Fruit fly (Drosophila melanogaster) whole organism, adult: Measurements from ENCODE around the gene Vha13.
A peak's percentile ranks its signal among the peaks of the same experiment; 100 is the strongest.

ENCODE experiments used
- CG11617 ChIP-seq: fragments of 200-800 bp; sonication (Bioruptor generic); optimal IDR thresholded peaks from 2 replicates; lab custom pipeline; 2017; ENCODE audit warnings: mild to moderate bottlenecking, missing biosample characterization, missing genetic modification reagents, missing genetic modification characterization
- CG12768 ChIP-seq: fragments of 200-800 bp; sonication (Bioruptor generic); optimal IDR thresholded peaks from 2 replicates; lab custom pipeline; 2017; ENCODE audit warnings: missing biosample characterization, missing genetic modification characterization, mild to moderate bottlenecking, moderate library complexity, missing genetic modification reagents
- CG14711 ChIP-seq: fragments of 200-800 bp; sonication (Bioruptor generic); optimal IDR thresholded peaks from 2 replicates; lab custom pipeline; 2018; ENCODE audit warnings: missing biosample characterization, mild to moderate bottlenecking, missing genetic modification characterization, moderate library complexity
- CG33017 ChIP-seq: fragments of 200-800 bp; sonication (Bioruptor generic); optimal IDR thresholded peaks from 2 replicates; lab custom pipeline; 2018; ENCODE audit warnings: missing biosample characterization, mild to moderate bottlenecking, missing genetic modification characterization, moderate library complexity
- CG5204 ChIP-seq: fragments of 200-800 bp; sonication (Bioruptor generic); optimal IDR thresholded peaks from 2 replicates; lab custom pipeline; 2016; ENCODE audit warnings: missing biosample characterization, missing genetic modification characterization
- CG7045 ChIP-seq: fragments of 200-800 bp; sonication (Bioruptor generic); optimal IDR thresholded peaks from 2 replicates; lab custom pipeline; 2017; ENCODE audit warnings: missing biosample characterization, mild to moderate bottlenecking, missing genetic modification characterization
- Clk ChIP-seq: fragments of 200-800 bp; sonication (Bioruptor generic); optimal IDR thresholded peaks from 2 replicates; lab custom pipeline; 2017; ENCODE audit warnings: missing biosample characterization, missing genetic modification characterization
- Crg-1 ChIP-seq: fragments of 200-800 bp; sonication (Bioruptor generic); optimal IDR thresholded peaks from 2 replicates; lab custom pipeline; 2016; ENCODE audit warnings: missing biosample characterization, missing genetic modification characterization
- Hr96 ChIP-seq: fragments of 200-800 bp; sonication (Bioruptor generic); optimal IDR thresholded peaks from 2 replicates; lab custom pipeline; 2016; ENCODE audit warnings: missing biosample characterization, missing genetic modification characterization
- Mnt ChIP-seq: fragments of 200-800 bp; sonication (Bioruptor generic); optimal IDR thresholded peaks from 2 replicates; lab custom pipeline; 2016; ENCODE audit warnings: missing biosample characterization, mild to moderate bottlenecking, missing genetic modification characterization
- cnc ChIP-seq, 2 experiments: fragments of >200 bp; optimal IDR thresholded peaks; 2 replicates each; lab custom pipeline; 2017
- kay ChIP-seq: fragments of 200-800 bp; sonication (Bioruptor generic); peaks from one replicate; lab custom pipeline; 2016; ENCODE audit warnings: missing biosample characterization, missing genetic modification characterization, borderline replicate concordance
- ovo ChIP-seq: fragments of 200-800 bp; sonication (Bioruptor generic); optimal IDR thresholded peaks from 2 replicates; lab custom pipeline; 2016; ENCODE audit warnings: missing biosample characterization, missing genetic modification characterization
- tj ChIP-seq: fragments of 200-800 bp; sonication (Bioruptor generic); optimal IDR thresholded peaks from 3 replicates; lab custom pipeline; 2017; ENCODE audit warnings: missing biosample characterization, mild to moderate bottlenecking, missing genetic modification characterization, moderate library complexity

DNA sequence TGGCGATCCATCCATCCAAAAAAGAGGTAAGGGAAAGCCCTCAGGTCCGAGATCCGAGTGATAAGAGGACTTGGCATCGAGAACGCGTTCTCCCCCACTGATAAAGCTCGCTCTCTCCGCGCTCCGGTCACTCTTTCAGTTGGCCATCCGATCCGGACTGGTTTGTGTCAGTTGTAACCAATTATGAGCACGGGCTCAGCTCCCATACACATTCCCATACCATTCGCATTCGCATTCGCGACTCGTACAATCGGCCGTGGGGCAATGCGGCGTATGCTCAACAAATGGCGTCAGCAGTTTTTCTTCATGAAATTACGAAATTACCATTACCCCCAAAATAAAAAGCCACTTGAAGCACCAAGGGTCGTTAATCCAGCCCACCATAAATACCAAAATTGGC is 19.7 kb downstream of the Vha13 start:
- TF ChIP-seq CG12768 (GFP tag; lab: Kevin White, UChicago) (no peak), kay (GFP tag; lab: Kevin White, UChicago) (peak; percentile 75), ovo (no peak), CG14711 (tag; lab: Kevin White, UChicago) (no peak), CG11617 (GFP tag; lab: Kevin White, UChicago) (no peak), Mnt (GFP tag; lab: Kevin White, UChicago) (no peak), Clk (GFP tag; lab: Kevin White, UChicago) (no peak), CG7045 (GFP tag; lab: Kevin White, UChicago) (no peak), tj (GFP tag; lab: Kevin White, UChicago) (peak; percentile 76), CG33017 (no peak), cnc (optimal IDR thresholded peaks at IDR 0.05; lab: Kevin White, UChicago) (no peak), CG5204 (GFP tag; lab: Kevin White, UChicago) (no peak), Hr96 (GFP tag; lab: Kevin White, UChicago) (no peak), Crg-1 (GFP tag; lab: Kevin White, UChicago) (no peak)
